Worm (Caenorhabditis elegans): ENCODE measurements around the gene mtp-18.

Gene mtp-18

DNA sequence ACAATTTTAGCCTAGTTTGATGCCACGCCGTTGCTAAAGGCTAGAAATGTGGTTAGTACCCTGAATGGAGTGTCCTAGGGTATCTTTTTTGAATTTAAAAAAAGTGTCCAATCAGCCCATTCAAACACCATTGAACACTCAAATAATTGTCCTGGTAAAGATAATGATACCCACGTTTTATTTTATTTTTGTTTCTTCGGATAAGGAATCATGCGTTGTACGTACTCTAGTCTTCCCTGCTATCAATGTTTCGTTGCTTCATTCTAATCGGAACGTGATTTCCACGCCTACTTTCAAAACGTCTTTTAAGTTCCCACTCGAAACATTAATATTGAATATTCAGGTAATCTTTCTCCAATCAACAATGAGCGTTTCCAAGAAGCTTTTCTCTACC is 34.4 kb upstream of the mtp-18 start, which contains the start of gene got-2.2:
TSS of gene got-2.2 (plus strand) at position 344 of the 394 bp plus-strand sequence.
- TF ChIP-seq nhr-237 (tag; optimal IDR thresholded peaks at IDR 0.05) = no peak
- peak; percentile 63 for TF ChIP-seq nhr-19 (GFP tag; conservative IDR thresholded peaks at IDR 0.05)
- TF ChIP-seq lsy-2 (tag; optimal IDR thresholded peaks at IDR 0.05) = no peak
- peak; percentile 24 for TF ChIP-seq nhr-71 (tag; optimal IDR thresholded peaks at IDR 0.05)
- no peak for TF ChIP-seq unc-98 (GFP tag; IDR thresholded peaks at IDR 0.05)
- TF ChIP-seq jun-1 (tag; optimal IDR thresholded peaks at IDR 0.05) = no peak
- peak in 1 of 2 experiments; percentile 34 for TF ChIP-seq lin-35 (GFP tag; optimal IDR thresholded peaks at IDR 0.05)
- TF ChIP-seq lin-13 (GFP tag; optimal IDR thresholded peaks at IDR 0.05) = no peak
- TF ChIP-seq lin-39 (tag; optimal IDR thresholded peaks at IDR 0.05) = no peak
- peak in 1 of 2 experiments; percentile 33 for TF ChIP-seq mdl-1 (tag; optimal IDR thresholded peaks at IDR 0.05)
- TF ChIP-seq nhr-20 (tag; optimal IDR thresholded peaks at IDR 0.05) = peak; percentile 24
- no peak for TF ChIP-seq ama-1 (optimal IDR thresholded peaks at IDR 0.05)
- no peak for TF ChIP-seq mab-9 (GFP tag; IDR thresholded peaks at IDR 0.05)
- TF ChIP-seq tbx-2 (tag; optimal IDR thresholded peaks at IDR 0.05) = no peak
- no peak for TF ChIP-seq mef-2 (tag; optimal IDR thresholded peaks at IDR 0.05)
- no peak for TF ChIP-seq ceh-90 (tag; optimal IDR thresholded peaks at IDR 0.05)
- no peak for TF ChIP-seq C04F5.9 (tag; optimal IDR thresholded peaks at IDR 0.05)
- TF ChIP-seq zip-4 (GFP tag; optimal IDR thresholded peaks at IDR 0.05) = no peak
- TF ChIP-seq ceh-63 (GFP tag; optimal IDR thresholded peaks at IDR 0.05) = no peak
- peak; percentile 57 for TF ChIP-seq elt-2 (tag; optimal IDR thresholded peaks at IDR 0.05)
- no peak for TF ChIP-seq nhr-90 (tag; optimal IDR thresholded peaks at IDR 0.05; ENCODE audit: poor library complexity)
- TF ChIP-seq unc-30 (tag; optimal IDR thresholded peaks at IDR 0.05) = no peak
- no peak for TF ChIP-seq egl-27 (tag; optimal IDR thresholded peaks at IDR 0.05)
- TF ChIP-seq fkh-8 (tag; optimal IDR thresholded peaks at IDR 0.05) = no peak
- no peak for TF ChIP-seq F16B12.6 (tag; optimal IDR thresholded peaks at IDR 0.05)
- no peak for TF ChIP-seq efl-3 (GFP tag; optimal IDR thresholded peaks at IDR 0.05)
- TF ChIP-seq fkh-10 (GFP tag; optimal IDR thresholded peaks at IDR 0.05) = no peak
- TF ChIP-seq hlh-4 (tag; optimal IDR thresholded peaks at IDR 0.05) = no peak
- peak in 1 of 6 experiments; percentile 87 for TF ChIP-seq elt-3 (tag; optimal IDR thresholded peaks at IDR 0.05)
- no peak for TF ChIP-seq nhr-28 (tag; optimal IDR thresholded peaks at IDR 0.05)
- no peak for TF ChIP-seq lir-3 (tag; optimal IDR thresholded peaks at IDR 0.05; ENCODE audit: poor library complexity)
- no peak for TF ChIP-seq ceh-8 (GFP tag; optimal IDR thresholded peaks at IDR 0.05)
- no peak for TF ChIP-seq vab-15 (tag; optimal IDR thresholded peaks at IDR 0.05)
- TF ChIP-seq unc-86 (tag; optimal IDR thresholded peaks at IDR 0.05) = no peak
- no peak for TF ChIP-seq dpl-1 (GFP tag; optimal IDR thresholded peaks at IDR 0.05)
- no peak for TF ChIP-seq rnt-1 (tag; optimal IDR thresholded peaks at IDR 0.05)
- no peak for TF ChIP-seq lin-15B (tag; optimal IDR thresholded peaks at IDR 0.05)

DNA sequence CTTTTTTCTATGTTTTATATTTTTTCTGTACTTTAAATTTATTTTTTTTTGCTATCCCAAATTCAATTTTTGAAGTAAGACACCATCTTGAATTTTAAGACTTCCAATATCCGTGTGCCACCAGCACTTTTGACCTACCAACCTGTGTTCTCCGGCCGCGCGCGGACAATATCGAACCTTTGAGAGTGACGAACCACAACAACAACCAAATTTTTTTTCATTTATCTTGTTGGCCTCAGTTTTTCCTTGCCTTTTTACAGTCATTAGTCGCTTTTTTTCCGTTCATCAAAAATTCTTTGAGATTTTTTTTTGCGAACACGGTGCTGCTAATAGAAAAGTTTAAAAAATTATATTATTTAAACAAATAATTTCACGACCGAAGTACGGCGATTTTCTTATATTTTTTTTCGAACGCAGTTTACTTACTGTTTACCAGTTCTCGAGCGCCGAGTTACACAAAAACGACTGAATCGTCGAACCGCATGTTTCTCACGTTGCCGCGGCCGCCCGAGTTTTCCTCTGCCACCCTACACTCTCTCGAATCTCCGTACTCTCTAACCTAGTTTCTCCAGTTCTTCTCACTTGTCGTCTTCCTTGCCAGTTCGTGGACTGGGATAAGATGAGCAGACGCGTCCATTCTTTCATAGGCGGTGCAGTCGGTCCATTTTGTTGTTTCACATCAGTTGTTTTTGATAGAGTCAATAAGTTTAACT is 33.9 kb upstream of the mtp-18 start:
- TF ChIP-seq rnt-1 (tag; optimal IDR thresholded peaks at IDR 0.05) = peak; percentile 65
- no peak for TF ChIP-seq elt-3 (tag; optimal IDR thresholded peaks at IDR 0.05)
- TF ChIP-seq C34B4.2 (tag; optimal IDR thresholded peaks at IDR 0.05) = no peak
- no peak for TF ChIP-seq zip-4 (GFP tag; optimal IDR thresholded peaks at IDR 0.05)
- TF ChIP-seq mef-2 (tag; optimal IDR thresholded peaks at IDR 0.05) = no peak
- TF ChIP-seq nhr-77 (tag; optimal IDR thresholded peaks at IDR 0.05) = no peak
- TF ChIP-seq ama-1 (optimal IDR thresholded peaks at IDR 0.05) = no peak
- no peak for TF ChIP-seq nhr-19 (GFP tag; conservative IDR thresholded peaks at IDR 0.05)
- TF ChIP-seq tbx-2 (tag; optimal IDR thresholded peaks at IDR 0.05) = peak; percentile 47
- TF ChIP-seq unc-98 (GFP tag; IDR thresholded peaks at IDR 0.05) = no peak
- TF ChIP-seq lir-3 (tag; optimal IDR thresholded peaks at IDR 0.05; ENCODE audit: poor library complexity) = no peak
- no peak for TF ChIP-seq nhr-84 (tag; optimal IDR thresholded peaks at IDR 0.05)
- TF ChIP-seq mdl-1 (tag; optimal IDR thresholded peaks at IDR 0.05) = peak in 1 of 2 experiments; percentile 55
- peak; percentile 92 for TF ChIP-seq lin-14 (GFP tag; optimal IDR thresholded peaks at IDR 0.05)
- TF ChIP-seq ceh-82 (tag; optimal IDR thresholded peaks at IDR 0.05) = peak in 2 of 3 experiments; percentile 18 to 41
- TF ChIP-seq aha-1 (tag; optimal IDR thresholded peaks at IDR 0.05) = no peak
- TF ChIP-seq ceh-63 (GFP tag; optimal IDR thresholded peaks at IDR 0.05) = no peak
- no peak for TF ChIP-seq mab-9 (GFP tag; IDR thresholded peaks at IDR 0.05)
- no peak for TF ChIP-seq ces-1 (GFP tag; optimal IDR thresholded peaks at IDR 0.05)
- TF ChIP-seq elt-2 (tag; optimal IDR thresholded peaks at IDR 0.05) = no peak
- TF ChIP-seq snpc-4 (tag; optimal IDR thresholded peaks at IDR 0.05) = no peak
- TF ChIP-seq unc-62 (GFP tag; optimal IDR thresholded peaks at IDR 0.05) = no peak
- TF ChIP-seq efl-1 (optimal IDR thresholded peaks at IDR 0.05) = no peak
- TF ChIP-seq efl-1 (GFP tag; optimal IDR thresholded peaks at IDR 0.05 in 1 of 2) = peak in 1 of 2 experiments; percentile 64
- no peak for TF ChIP-seq lin-39 (tag; optimal IDR thresholded peaks at IDR 0.05)
- no peak for TF ChIP-seq hlh-4 (tag; optimal IDR thresholded peaks at IDR 0.05)
- no peak for TF ChIP-seq nhr-28 (tag; optimal IDR thresholded peaks at IDR 0.05)
- no peak for TF ChIP-seq nhr-76 (tag; optimal IDR thresholded peaks at IDR 0.05)
